Worm (Caenorhabditis elegans) whole organism, mixed stage, embryonic: ENCODE data around the gene F53A9.9.

ENCODE experiments used
- ces-1 ChIP-seq: fragments of 150-350 bp; optimal IDR thresholded peaks from 2 replicates; lab custom pipeline; 2014; ENCODE audit warnings: missing biosample characterization, missing genetic modification reagents, missing genetic modification characterization
- elt-1 ChIP-seq: sonication (generic microtip); optimal IDR thresholded peaks from 2 replicates; lab custom pipeline; 2017; ENCODE audit warnings: missing genetic modification characterization, mild to moderate bottlenecking, missing compliant biosample characterization, antibody characterized with exemption, moderate library complexity, borderline replicate concordance; ENCODE audit not compliant: insufficient read depth
- lin-13 ChIP-seq: fragments of 150-350 bp; optimal IDR thresholded peaks from 2 replicates; lab custom pipeline; 2014; ENCODE audit warnings: missing biosample characterization, missing genetic modification characterization
- mls-2 ChIP-seq: sonication (generic microtip); optimal IDR thresholded peaks from 2 replicates; lab custom pipeline; 2016; ENCODE audit warnings: mild to moderate bottlenecking, missing genetic modification characterization, moderate library complexity, missing compliant biosample characterization
- nhr-237 ChIP-seq: fragments of 150-350 bp; optimal IDR thresholded peaks from 2 replicates; lab custom pipeline; 2014; ENCODE audit warnings: missing biosample characterization, missing genetic modification characterization
- nhr-28 ChIP-seq: fragments of 150-350 bp; optimal IDR thresholded peaks from 2 replicates; lab custom pipeline; 2014; ENCODE audit warnings: missing biosample characterization, missing genetic modification characterization
- nhr-76 ChIP-seq: sonication (generic microtip); optimal IDR thresholded peaks from 2 replicates; lab custom pipeline; 2017; ENCODE audit warnings: missing biosample characterization, missing genetic modification characterization
- pha-4 ChIP-seq: fragments of 150-350 bp; optimal IDR thresholded peaks from 2 replicates; lab custom pipeline; 2018; ENCODE audit warnings: missing biosample characterization, missing genetic modification reagents, missing genetic modification characterization
- unc-62 ChIP-seq: fragments of 150-350 bp; optimal IDR thresholded peaks from 2 replicates; lab custom pipeline; 2014; ENCODE audit warnings: missing biosample characterization, missing genetic modification reagents, missing genetic modification characterization

DNA sequence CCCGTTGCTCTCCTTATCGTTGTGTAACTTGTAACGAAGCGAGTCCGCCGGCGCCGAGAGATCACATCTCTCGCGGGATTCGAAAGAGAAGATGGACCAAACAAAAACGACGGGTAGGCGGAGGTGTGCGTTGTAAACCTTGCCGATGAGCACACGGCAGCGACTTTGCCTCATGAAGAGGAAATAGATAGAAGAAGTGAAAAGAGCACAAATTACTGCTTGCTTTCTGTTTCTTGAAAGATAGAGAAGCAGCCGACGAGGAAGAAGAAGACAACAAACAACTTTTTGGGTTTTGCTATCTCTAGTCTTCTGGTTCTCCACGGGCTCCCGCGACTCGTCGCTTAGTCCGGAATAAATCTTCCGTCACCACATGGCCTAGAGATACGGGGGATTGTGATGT is 3.3 kb upstream of the F53A9.9 start:
- peak; percentile 64 for TF ChIP-seq unc-62 (GFP tag; lab: Kevin White, UChicago)
- no peak for TF ChIP-seq elt-1
- no peak for TF ChIP-seq nhr-237
- TF ChIP-seq mls-2: no peak
- TF ChIP-seq nhr-28 (tag; lab: Kevin White, UChicago): no peak
- TF ChIP-seq nhr-76 (tag; lab: Kevin White, UChicago): no peak
- no peak for TF ChIP-seq pha-4 (tag; lab: Kevin White, UChicago)
- no peak for TF ChIP-seq ces-1 (GFP tag; lab: Kevin White, UChicago)
- no peak for TF ChIP-seq lin-13 (tag; lab: Kevin White, UChicago)
